Fruit fly (Drosophila melanogaster) whole organism, adult: ENCODE measurements around the gene CG5381.

Experiments used
- CG11617 ChIP-seq: fragments of 200-800 bp; sonication (Bioruptor generic); optimal IDR thresholded peaks from 2 replicates; lab custom pipeline; 2017; ENCODE audit warnings: mild to moderate bottlenecking, missing biosample characterization, missing genetic modification reagents, missing genetic modification characterization
- CG12768 ChIP-seq: fragments of 200-800 bp; sonication (Bioruptor generic); optimal IDR thresholded peaks from 2 replicates; lab custom pipeline; 2017; ENCODE audit warnings: missing biosample characterization, missing genetic modification characterization, mild to moderate bottlenecking, moderate library complexity, missing genetic modification reagents
- CG14711 ChIP-seq: fragments of 200-800 bp; sonication (Bioruptor generic); optimal IDR thresholded peaks from 2 replicates; lab custom pipeline; 2018; ENCODE audit warnings: missing biosample characterization, mild to moderate bottlenecking, missing genetic modification characterization, moderate library complexity
- CG1620 ChIP-seq: fragments of 200-800 bp; sonication (Bioruptor generic); optimal IDR thresholded peaks from 2 replicates; lab custom pipeline; 2016; ENCODE audit warnings: missing biosample characterization, missing genetic modification characterization
- CG33017 ChIP-seq: fragments of 200-800 bp; sonication (Bioruptor generic); optimal IDR thresholded peaks from 2 replicates; lab custom pipeline; 2018; ENCODE audit warnings: missing biosample characterization, mild to moderate bottlenecking, missing genetic modification characterization, moderate library complexity
- CG5204 ChIP-seq: fragments of 200-800 bp; sonication (Bioruptor generic); optimal IDR thresholded peaks from 2 replicates; lab custom pipeline; 2016; ENCODE audit warnings: missing biosample characterization, missing genetic modification characterization
- CG7045 ChIP-seq: fragments of 200-800 bp; sonication (Bioruptor generic); optimal IDR thresholded peaks from 2 replicates; lab custom pipeline; 2017; ENCODE audit warnings: missing biosample characterization, mild to moderate bottlenecking, missing genetic modification characterization
- CG7101 ChIP-seq: fragments of 200-800 bp; sonication (Bioruptor generic); optimal IDR thresholded peaks from 2 replicates; lab custom pipeline; 2018; ENCODE audit warnings: missing biosample characterization, mild to moderate bottlenecking, missing genetic modification characterization, moderate library complexity
- Clk ChIP-seq: fragments of 200-800 bp; sonication (Bioruptor generic); optimal IDR thresholded peaks from 2 replicates; lab custom pipeline; 2017; ENCODE audit warnings: missing biosample characterization, missing genetic modification characterization
- Crg-1 ChIP-seq: fragments of 200-800 bp; sonication (Bioruptor generic); optimal IDR thresholded peaks from 2 replicates; lab custom pipeline; 2016; ENCODE audit warnings: missing biosample characterization, missing genetic modification characterization
- Hr96 ChIP-seq: fragments of 200-800 bp; sonication (Bioruptor generic); optimal IDR thresholded peaks from 2 replicates; lab custom pipeline; 2016; ENCODE audit warnings: missing biosample characterization, missing genetic modification characterization
- Mnt ChIP-seq: fragments of 200-800 bp; sonication (Bioruptor generic); optimal IDR thresholded peaks from 2 replicates; lab custom pipeline; 2016; ENCODE audit warnings: missing biosample characterization, mild to moderate bottlenecking, missing genetic modification characterization
- bab1 ChIP-seq: fragments of 200-800 bp; sonication (Bioruptor generic); optimal IDR thresholded peaks from 3 replicates; lab custom pipeline; 2019; ENCODE audit warnings: missing biosample characterization, mild to moderate bottlenecking, missing genetic modification characterization, moderate library complexity
- cic ChIP-seq: fragments of 200-800 bp; sonication (Bioruptor generic); optimal IDR thresholded peaks from 2 replicates; lab custom pipeline; 2017; ENCODE audit warnings: missing biosample characterization, mild to moderate bottlenecking, missing genetic modification characterization, moderate library complexity
- cnc ChIP-seq, 2 experiments: fragments of >200 bp; optimal IDR thresholded peaks; 2 replicates each; lab custom pipeline; 2017
- kay ChIP-seq: fragments of 200-800 bp; sonication (Bioruptor generic); peaks from one replicate; lab custom pipeline; 2016; ENCODE audit warnings: missing biosample characterization, missing genetic modification characterization, borderline replicate concordance
- ovo ChIP-seq: fragments of 200-800 bp; sonication (Bioruptor generic); optimal IDR thresholded peaks from 2 replicates; lab custom pipeline; 2016; ENCODE audit warnings: missing biosample characterization, missing genetic modification characterization
- pad ChIP-seq: fragments of 200-800 bp; sonication (Bioruptor generic); optimal IDR thresholded peaks from 3 replicates; lab custom pipeline; 2017; ENCODE audit warnings: missing biosample characterization, missing genetic modification characterization, mild to moderate bottlenecking, moderate library complexity, missing genetic modification reagents
- tj ChIP-seq: fragments of 200-800 bp; sonication (Bioruptor generic); optimal IDR thresholded peaks from 3 replicates; lab custom pipeline; 2017; ENCODE audit warnings: missing biosample characterization, mild to moderate bottlenecking, missing genetic modification characterization, moderate library complexity
- toe ChIP-seq: fragments of 200-800 bp; sonication (Bioruptor generic); optimal IDR thresholded peaks from 2 replicates; lab custom pipeline; 2016; ENCODE audit warnings: missing biosample characterization, missing genetic modification characterization

The CG5381 gene

dm6 chr2L:10322176-10322575, 726 bp downstream of the CG5381 start, which contains the start of gene CG4995:
Gene CG4995 (plus strand): TSS chr2L:10322476.
- TF ChIP-seq cic (GFP tag; lab: Kevin White, UChicago) (no peak), CG7101 (tag; lab: Kevin White, UChicago) (no peak), CG11617 (GFP tag; lab: Kevin White, UChicago) (no peak), CG5204 (GFP tag; lab: Kevin White, UChicago) (no peak), CG12768 (GFP tag; lab: Kevin White, UChicago) (no peak), toe (no peak), Crg-1 (no peak), cnc (optimal IDR thresholded peaks at IDR 0.05; lab: Kevin White, UChicago) (no peak), kay (GFP tag; lab: Kevin White, UChicago) (no peak), ovo (GFP tag; lab: Kevin White, UChicago) (no peak), bab1 (GFP tag; lab: Kevin White, UChicago) (no peak), CG33017 (tag; lab: Kevin White, UChicago) (no peak), pad (GFP tag; lab: Kevin White, UChicago) (no peak), Clk (no peak), CG14711 (tag; lab: Kevin White, UChicago) (no peak), Mnt (GFP tag; lab: Kevin White, UChicago) (no peak), tj (GFP tag; lab: Kevin White, UChicago) (no peak), CG7045 (GFP tag; lab: Kevin White, UChicago) (no peak)

- TF ChIP-seq kay (GFP tag; lab: Kevin White, UChicago) (peak; percentile 99), cic (GFP tag; lab: Kevin White, UChicago) (peak; percentile 90), Clk (no peak), CG12768 (GFP tag; lab: Kevin White, UChicago) (peak; percentile 97), pad (GFP tag; lab: Kevin White, UChicago) (no peak), CG14711 (tag; lab: Kevin White, UChicago) (peak; percentile 17), CG11617 (GFP tag; lab: Kevin White, UChicago) (peak; percentile 36), ovo (GFP tag; lab: Kevin White, UChicago) (peak; percentile 48), bab1 (GFP tag; lab: Kevin White, UChicago) (peak; percentile 70), CG7101 (tag; lab: Kevin White, UChicago) (peak; percentile 25), tj (GFP tag; lab: Kevin White, UChicago) (peak; percentile 45), Hr96 (no peak), toe (peak; percentile 47), CG7045 (GFP tag; lab: Kevin White, UChicago) (no peak), CG1620 (no peak), CG5204 (GFP tag; lab: Kevin White, UChicago) (no peak), CG33017 (tag; lab: Kevin White, UChicago) (peak; percentile 82), Crg-1 (no peak), Mnt (GFP tag; lab: Kevin White, UChicago) (peak; percentile 47), cnc (optimal IDR thresholded peaks at IDR 0.05; lab: Kevin White, UChicago) (no peak)
These were observed 1.3 kb downstream of the CG5381 start for dm6 chr2L:10321612-10322011.

dm6 chr2L:10321036-10321583, 1.8 kb downstream of the CG5381 start:
- peak; percentile 6 for TF ChIP-seq CG14711 (tag; lab: Kevin White, UChicago)
- no peak for TF ChIP-seq CG7045 (GFP tag; lab: Kevin White, UChicago)
- no peak for TF ChIP-seq kay (GFP tag; lab: Kevin White, UChicago)

dm6 chr2L:10320174-10320775, 2.6 kb downstream of the CG5381 start:
- no peak for TF ChIP-seq Clk
- TF ChIP-seq tj (GFP tag; lab: Kevin White, UChicago): no peak
- TF ChIP-seq CG5204 (GFP tag; lab: Kevin White, UChicago): no peak
- peak; percentile 93 for TF ChIP-seq kay (GFP tag; lab: Kevin White, UChicago)
- peak; percentile 64 for TF ChIP-seq cic (GFP tag; lab: Kevin White, UChicago)
- TF ChIP-seq cnc (optimal IDR thresholded peaks at IDR 0.05; lab: Kevin White, UChicago): no peak
- TF ChIP-seq CG1620: no peak

- TF ChIP-seq Clk (no peak), kay (GFP tag; lab: Kevin White, UChicago) (peak; percentile 88)
These were observed 7.0 kb downstream of the CG5381 start for dm6 chr2L:10315888-10316287.

- TF ChIP-seq CG12768 (GFP tag; lab: Kevin White, UChicago) (no peak), Clk (no peak), kay (GFP tag; lab: Kevin White, UChicago) (peak; percentile 74), CG14711 (tag; lab: Kevin White, UChicago) (no peak), cic (GFP tag; lab: Kevin White, UChicago) (no peak), CG5204 (GFP tag; lab: Kevin White, UChicago) (no peak), pad (GFP tag; lab: Kevin White, UChicago) (no peak), tj (GFP tag; lab: Kevin White, UChicago) (peak; percentile 5), CG11617 (GFP tag; lab: Kevin White, UChicago) (peak; percentile 19), CG1620 (peak; percentile 37), CG7101 (tag; lab: Kevin White, UChicago) (no peak), Hr96 (no peak), toe (no peak), CG33017 (tag; lab: Kevin White, UChicago) (no peak), Mnt (GFP tag; lab: Kevin White, UChicago) (no peak)
These were observed 8.3 kb downstream of the CG5381 start, which contains the start of the genes Usp14 and CG4972 for dm6 chr2L:10314327-10315210. Gene Usp14 (minus strand): TSS chr2L:10314396. Gene CG4972 (plus strand): TSS chr2L:10314792.
